Fruit fly (Drosophila melanogaster): Measurements from ENCODE around the gene CG15169.

The CG15169 gene

DNA sequence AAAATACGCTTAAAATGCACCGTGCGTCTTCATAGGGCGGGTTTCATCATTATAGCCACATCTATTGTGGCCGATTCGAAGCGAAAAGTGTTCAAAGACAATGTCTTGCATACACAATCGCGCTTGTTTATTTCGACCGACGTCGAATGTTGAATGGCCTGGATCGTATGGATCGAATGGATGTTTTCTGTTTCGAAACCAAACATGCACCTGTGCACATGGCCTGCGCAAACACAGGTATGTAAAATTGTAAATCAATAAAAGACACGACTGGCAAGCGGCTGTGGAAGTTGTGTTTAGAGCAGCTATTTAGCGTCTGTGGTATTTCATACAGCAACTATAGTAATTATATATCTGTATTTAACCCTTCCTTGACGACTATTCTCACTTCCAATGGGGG lies 9.3 kb upstream of the CG15169 start (continued):
- TF ChIP-seq Tbp (GFP tag; optimal IDR thresholded peaks at IDR 0.05) (no peak), Hsf (GFP tag; optimal IDR thresholded peaks at IDR 0.05) (no peak), Camta (GFP tag; optimal IDR thresholded peaks at IDR 0.05) (no peak), CG9876 (GFP tag; optimal IDR thresholded peaks at IDR 0.05) (no peak), onecut (GFP tag; IDR thresholded peaks at IDR 0.05) (peak; percentile 7; the same call in 1 of the 2 replicates), corto (GFP tag; optimal IDR thresholded peaks at IDR 0.05) (no peak), CG9932 (GFP tag; IDR thresholded peaks at IDR 0.05) (no peak), CG1024 (GFP tag; IDR thresholded peaks at IDR 0.05) (0 out of 2 replicates have a peak, but pooled peaks have one; percentile 7), phol (tag; optimal IDR thresholded peaks at IDR 0.05) (no peak), gem (tag; optimal IDR thresholded peaks at IDR 0.05) (no peak), toy (GFP tag; IDR thresholded peaks at IDR 0.05) (no peak), tll (GFP tag; optimal IDR thresholded peaks at IDR 0.05) (no peak), ham (GFP tag; IDR thresholded peaks at IDR 0.05) (no peak), unc-4 (GFP tag; IDR thresholded peaks at IDR 0.05; ENCODE audit: partially characterized antibody) (no peak), lmd (GFP tag; IDR thresholded peaks at IDR 0.05) (no peak), CG13424 (tag; optimal IDR thresholded peaks at IDR 0.05) (no peak), lbe (GFP tag; optimal IDR thresholded peaks at IDR 0.05) (peak; percentile 25), CG5245 (GFP tag; optimal IDR thresholded peaks at IDR 0.05) (no peak), Ptx1 (GFP tag; IDR thresholded peaks at IDR 0.05) (no peak), tin (GFP tag; optimal IDR thresholded peaks at IDR 0.05) (no peak), dysf (GFP tag; IDR thresholded peaks at IDR 0.05) (no peak), lab (GFP tag; optimal IDR thresholded peaks at IDR 0.05) (peak; percentile 32), Dek (tag; optimal IDR thresholded peaks at IDR 0.05) (no peak), Gug (GFP tag; IDR thresholded peaks at IDR 0.05) (no peak), CG17385 (GFP tag; optimal IDR thresholded peaks at IDR 0.05) (peak; percentile 6), CG42726 (GFP tag; IDR thresholded peaks at IDR 0.05; ENCODE audit: partially characterized antibody) (no peak), CG1603 (tag; optimal IDR thresholded peaks at IDR 0.05) (peak; percentile 8), CG3065 (GFP tag; optimal IDR thresholded peaks at IDR 0.05) (no peak)

DNA sequence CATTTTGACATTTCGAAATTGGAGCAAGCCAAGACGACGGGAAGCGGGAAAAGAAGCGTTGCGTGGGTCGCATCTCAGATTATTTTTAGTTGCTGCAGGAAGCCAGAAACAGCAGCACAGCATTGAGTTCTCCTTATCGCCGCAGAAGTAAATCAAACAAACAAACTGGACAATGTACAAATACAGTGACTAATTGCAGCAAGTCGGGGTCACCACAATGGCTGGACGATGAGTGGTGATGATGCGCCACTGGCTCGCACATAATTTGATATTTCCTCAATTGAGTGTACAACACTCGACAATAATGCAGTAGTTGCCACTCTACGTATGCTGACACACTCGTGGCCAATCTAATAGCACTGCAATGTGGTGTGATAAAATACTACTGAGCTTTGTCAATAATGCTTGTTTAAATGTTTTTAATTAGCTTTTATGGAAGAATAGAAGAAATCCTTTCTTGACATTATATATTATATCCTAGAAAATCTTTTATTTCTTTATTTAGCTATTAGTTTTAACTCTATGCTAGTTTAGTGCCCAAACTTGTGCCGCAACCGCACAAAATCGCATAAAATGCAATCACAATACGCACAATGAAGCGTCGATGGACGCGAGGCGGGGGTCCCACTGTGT lies 8.8 kb upstream of the CG15169 start:
- TF ChIP-seq CG13123 (GFP tag; optimal IDR thresholded peaks at IDR 0.05), result no peak
- peak; percentile 64 for TF ChIP-seq CG17359 (tag; optimal IDR thresholded peaks at IDR 0.05)
- peak; percentile 11 for TF ChIP-seq ewg (GFP tag; optimal IDR thresholded peaks at IDR 0.05)
- no peak for TF ChIP-seq CrebB (tag; optimal IDR thresholded peaks at IDR 0.05)
- TF ChIP-seq pfk (GFP tag; optimal IDR thresholded peaks at IDR 0.05), result no peak
- TF ChIP-seq CG7556 (GFP tag; optimal IDR thresholded peaks at IDR 0.05), result peak; percentile 19
- peak; percentile 35 for TF ChIP-seq CG12391 (tag; optimal IDR thresholded peaks at IDR 0.05)
- no peak for TF ChIP-seq CG2129 (GFP tag; IDR thresholded peaks at IDR 0.05; ENCODE audit: partially characterized antibody)
- TF ChIP-seq gsb-n (tag; optimal IDR thresholded peaks at IDR 0.05), result peak; percentile 59
- TF ChIP-seq vvl (GFP tag; IDR thresholded peaks at IDR 0.05), result peak; percentile 60; the same call in 1 of the 2 replicates
- TF ChIP-seq CG16815 (GFP tag; optimal IDR thresholded peaks at IDR 0.05), result peak; percentile 0
- TF ChIP-seq CG11695 (GFP tag; IDR thresholded peaks at IDR 0.05), result 0 out of 3 replicates have a peak, but pooled peaks have one; percentile 33
- peak; percentile 4 for TF ChIP-seq Abd-B (GFP tag; optimal IDR thresholded peaks at IDR 0.05)
- TF ChIP-seq CG9727 (GFP tag; optimal IDR thresholded peaks at IDR 0.05), result peak; percentile 32
- TF ChIP-seq org-1 (GFP tag; optimal IDR thresholded peaks at IDR 0.05), result no peak
- peak; percentile 47 for TF ChIP-seq CG11504 (tag; optimal IDR thresholded peaks at IDR 0.05)
- TF ChIP-seq Med (GFP tag), result peak; percentile 64
- TF ChIP-seq jing (GFP tag; optimal IDR thresholded peaks at IDR 0.05), result no peak
- TF ChIP-seq CG4328 (GFP tag; optimal IDR thresholded peaks at IDR 0.05), result no peak
- no peak for TF ChIP-seq pum (GFP tag; optimal IDR thresholded peaks at IDR 0.05)
- peak; percentile 55 for TF ChIP-seq CG10431 (GFP tag; optimal IDR thresholded peaks at IDR 0.05)
- peak; percentile 53 for TF ChIP-seq ATbp (GFP tag; optimal IDR thresholded peaks at IDR 0.05)
- TF ChIP-seq CG9437 (GFP tag; optimal IDR thresholded peaks at IDR 0.05), result no peak

Data from whole organism, embryonic.